Worm (Caenorhabditis elegans): Measurements from ENCODE around the gene moc-2.

moc-2 gene

ce11 chrV:6503158-6503557 is 823 bp downstream of the moc-2 start:
- no peak for TF ChIP-seq daf-16 (GFP tag; optimal IDR thresholded peaks at IDR 0.05)
- TF ChIP-seq daf-16 (tag; optimal IDR thresholded peaks at IDR 0.05), result peak; percentile 37
- peak; percentile 23 for TF ChIP-seq nhr-28 (tag; optimal IDR thresholded peaks at IDR 0.05)
- peak; percentile 34; the same call in 1 of the 2 replicates for TF ChIP-seq dmd-6 (GFP tag; IDR thresholded peaks at IDR 0.05)
- 0 out of 2 replicates have a peak, but pooled peaks have one; percentile 53 for TF ChIP-seq ceh-20 (GFP tag; IDR thresholded peaks at IDR 0.05)
- TF ChIP-seq fos-1 (tag; optimal IDR thresholded peaks at IDR 0.05), result no peak
- TF ChIP-seq mxl-2 (GFP tag; conservative IDR thresholded peaks at IDR 0.05), result no peak
- no peak for TF ChIP-seq daf-8 (GFP tag; IDR thresholded peaks at IDR 0.05)
- no peak for TF ChIP-seq mep-1 (tag; optimal IDR thresholded peaks at IDR 0.05)
- TF ChIP-seq hlh-30 (tag; optimal IDR thresholded peaks at IDR 0.05; ENCODE audit: insufficient read depth), result peak; percentile 35
- peak; percentile 9 for TF ChIP-seq nhr-77 (tag; optimal IDR thresholded peaks at IDR 0.05)
- TF ChIP-seq hlh-11 (tag; optimal IDR thresholded peaks at IDR 0.05), result peak; percentile 30
- no peak for TF ChIP-seq lin-1 (GFP tag; IDR thresholded peaks at IDR 0.05)

ce11 chrV:6498903-6499302 is 5.1 kb downstream of the moc-2 start, which contains the start of gene W01A11.1:
W01A11.1 (plus strand) TSS chrV:6499224.
- no peak for TF ChIP-seq ZK337.2 (GFP tag; IDR thresholded peaks at IDR 0.05)
- TF ChIP-seq vab-7 (GFP tag; IDR thresholded peaks at IDR 0.05), result no peak
- TF ChIP-seq nhr-77 (tag; optimal IDR thresholded peaks at IDR 0.05), result peak; percentile 96
- no peak for TF ChIP-seq daf-16 (GFP tag; optimal IDR thresholded peaks at IDR 0.05)
- TF ChIP-seq daf-16 (tag; optimal IDR thresholded peaks at IDR 0.05), result peak; percentile 71
- peak; percentile 97 for TF ChIP-seq nhr-28 (tag; optimal IDR thresholded peaks at IDR 0.05)
- TF ChIP-seq pqm-1 (tag; optimal IDR thresholded peaks at IDR 0.05), result peak; percentile 37
- no peak for TF ChIP-seq ceh-32 (tag; optimal IDR thresholded peaks at IDR 0.05; ENCODE audit: poor library complexity)

ce11 chrV:6498441-6498840 is 5.5 kb downstream of the moc-2 start:
- peak; percentile 74 for TF ChIP-seq nhr-28 (tag; optimal IDR thresholded peaks at IDR 0.05)
- TF ChIP-seq fkh-10 (GFP tag; optimal IDR thresholded peaks at IDR 0.05), result peak; percentile 13
- TF ChIP-seq daf-16 (GFP tag; optimal IDR thresholded peaks at IDR 0.05), result no peak
- TF ChIP-seq daf-16 (tag; optimal IDR thresholded peaks at IDR 0.05), result peak; percentile 55
- TF ChIP-seq hlh-30 (tag; optimal IDR thresholded peaks at IDR 0.05; ENCODE audit: insufficient read depth), result peak; percentile 6
- TF ChIP-seq zip-2 (tag; optimal IDR thresholded peaks at IDR 0.05), result no peak
- no peak for TF ChIP-seq ceh-20 (GFP tag; IDR thresholded peaks at IDR 0.05)
- TF ChIP-seq aha-1 (tag), result peak; percentile 92
- no peak for TF ChIP-seq ceh-32 (tag; optimal IDR thresholded peaks at IDR 0.05; ENCODE audit: poor library complexity)
- TF ChIP-seq lim-7 (GFP tag; IDR thresholded peaks at IDR 0.05), result no peak
- no peak for TF ChIP-seq nhr-111 (GFP tag; optimal IDR thresholded peaks at IDR 0.05)
- TF ChIP-seq zag-1 (tag; optimal IDR thresholded peaks at IDR 0.05), result no peak
- no peak for TF ChIP-seq Y48G9A.11 (GFP tag; IDR thresholded peaks at IDR 0.05)

ce11 chrV:6496611-6497158 is 7.3 kb downstream of the moc-2 start, which contains the start of gene dgtr-1:
dgtr-1 (plus strand) TSS chrV:6497108.
- no peak for TF ChIP-seq ceh-62 (tag; optimal IDR thresholded peaks at IDR 0.05)
- TF ChIP-seq ceh-20 (GFP tag; IDR thresholded peaks at IDR 0.05), result no peak
- 0 out of 2 replicates have a peak, but pooled peaks have one; percentile 22 for TF ChIP-seq snpc-1.2 (GFP tag; IDR thresholded peaks at IDR 0.05)
- no peak for TF ChIP-seq unc-62 (GFP tag; optimal IDR thresholded peaks at IDR 0.05 in 1 of 2)
- no peak for TF ChIP-seq unc-62 (tag; optimal IDR thresholded peaks at IDR 0.05)
- TF ChIP-seq lsy-2 (tag; optimal IDR thresholded peaks at IDR 0.05), result peak in 1 of 2 experiments; percentile 51

ce11 chrV:6495353-6495752 is 8.6 kb downstream of the moc-2 start:
- TF ChIP-seq nhr-237 (tag; optimal IDR thresholded peaks at IDR 0.05) (no peak), nhr-28 (tag; optimal IDR thresholded peaks at IDR 0.05) (peak; percentile 7), unc-39 (tag; optimal IDR thresholded peaks at IDR 0.05) (no peak), Y75B8A.6 (GFP tag; IDR thresholded peaks at IDR 0.05) (no peak), daf-16 (GFP tag; optimal IDR thresholded peaks at IDR 0.05) (no peak), daf-16 (tag; optimal IDR thresholded peaks at IDR 0.05) (peak; percentile 8), Y105C5A.15 (GFP tag; IDR thresholded peaks at IDR 0.05) (no peak), F44E2.7 (GFP tag; IDR thresholded peaks at IDR 0.05) (no peak), daf-19 (GFP tag; conservative IDR thresholded peaks at IDR 0.05) (no peak), vab-7 (GFP tag; IDR thresholded peaks at IDR 0.05) (no peak), lin-15B (tag; optimal IDR thresholded peaks at IDR 0.05) (no peak), hlh-11 (tag; optimal IDR thresholded peaks at IDR 0.05) (peak; percentile 2), madf-5 (GFP tag; IDR thresholded peaks at IDR 0.05) (no peak)

Measured in whole organism, L4 larva.